Worm (Caenorhabditis elegans) whole organism, L4/young adult: ENCODE results near the gene glrx-21.

Source experiments
- W03F9.2 ChIP-seq: fragments of 150-350 bp; optimal IDR thresholded peaks from 2 replicates; lab custom pipeline; 2014; ENCODE audit warnings: missing biosample characterization, missing genetic modification characterization
- dao-5 ChIP-seq: sonication (generic microtip); optimal IDR thresholded peaks from 2 replicates; lab custom pipeline; 2016; ENCODE audit warnings: missing genotype, missing genetic modification characterization, moderate library complexity, missing compliant biosample characterization
- him-1 ChIP-seq: sonication (generic microtip); optimal IDR thresholded peaks from 2 replicates; lab custom pipeline; 2016; ENCODE audit warnings: missing genotype, missing genetic modification reagents, missing genetic modification characterization, missing compliant biosample characterization

- TF ChIP-seq him-1 (tag; lab: Kevin White, UChicago) (no peak), W03F9.2 (tag; lab: Kevin White, UChicago) (no peak), dao-5 (tag; lab: Kevin White, UChicago) (no peak)
Measured at ce11 chrIII:5361909-5362308, 16.0 kb upstream of the glrx-21 start, which contains the start of gene Y32H12A.1.
